Worm (Caenorhabditis elegans): ENCODE results near the gene ceh-84.

DNA sequence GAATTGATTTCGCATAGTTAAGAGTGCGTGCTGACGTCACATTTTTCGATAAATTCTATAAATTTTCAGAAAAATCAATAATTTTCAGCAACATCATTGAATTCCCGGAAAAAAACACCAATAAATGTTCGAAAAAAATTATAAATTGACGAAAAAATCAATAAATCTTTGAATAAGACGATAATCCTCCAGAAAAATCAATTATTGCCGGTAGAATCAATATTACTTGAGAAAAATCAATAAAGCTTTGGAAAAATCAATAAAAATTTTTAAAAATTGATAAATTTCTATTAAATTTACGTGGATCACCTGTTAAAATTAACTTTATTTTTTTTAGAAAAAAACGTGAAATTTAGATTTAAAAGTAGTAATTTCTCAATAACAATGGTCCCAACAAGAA is 13.2 kb upstream of the ceh-84 start:
- TF ChIP-seq bed-1 (GFP tag; IDR thresholded peaks at IDR 0.05) (no peak), ama-1 (optimal IDR thresholded peaks at IDR 0.05) (no peak), ama-1 (GFP tag; optimal IDR thresholded peaks at IDR 0.05) (no peak), die-1 (tag; optimal IDR thresholded peaks at IDR 0.05) (no peak), snpc-4 (GFP tag; optimal IDR thresholded peaks at IDR 0.05) (no peak), snpc-4 (tag; optimal IDR thresholded peaks at IDR 0.05) (no peak), nhr-27 (tag; optimal IDR thresholded peaks at IDR 0.05) (no peak), Y67H2A.10 (GFP tag; conservative IDR thresholded peaks at IDR 0.05) (no peak), chd-7 (tag; optimal IDR thresholded peaks at IDR 0.05) (no peak), B0019.2 (GFP tag; conservative IDR thresholded peaks at IDR 0.05) (no peak), rcor-1 (GFP tag; IDR thresholded peaks at IDR 0.05) (no peak), lag-1 (GFP tag; IDR thresholded peaks at IDR 0.05) (no peak), lsy-27 (tag; optimal IDR thresholded peaks at IDR 0.05; ENCODE audit: borderline replicate concordance, insufficient read depth) (no peak)
